Fruit fly (Drosophila melanogaster): ENCODE results near the gene LManIII.

The LManIII gene

dm6 chr2L:8787575-8787974 is 19.1 kb upstream of the LManIII start (continued):
- TF ChIP-seq CG7556 (GFP tag; optimal IDR thresholded peaks at IDR 0.05) (no peak), CG14710 (tag; optimal IDR thresholded peaks at IDR 0.05) (peak; percentile 35), pita (GFP tag; optimal IDR thresholded peaks at IDR 0.05) (no peak), croc (GFP tag; conservative IDR thresholded peaks at IDR 0.05) (no peak; the same call in 2 of the 3 replicates), Side (GFP tag; optimal IDR thresholded peaks at IDR 0.05) (no peak), GATAe (GFP tag; conservative IDR thresholded peaks at IDR 0.05) (no peak), tx (GFP tag; optimal IDR thresholded peaks at IDR 0.05) (no peak), CG7963 (GFP tag; IDR thresholded peaks at IDR 0.05; ENCODE audit: partially characterized antibody) (no peak), CG10565 (GFP tag; optimal IDR thresholded peaks at IDR 0.05) (no peak), CG10431 (GFP tag; optimal IDR thresholded peaks at IDR 0.05) (no peak), sug (tag; optimal IDR thresholded peaks at IDR 0.05) (no peak), CG33557 (GFP tag; optimal IDR thresholded peaks at IDR 0.05) (peak; percentile 8), CG14014 (GFP tag; IDR thresholded peaks at IDR 0.05) (no peak), CG14441 (GFP tag; IDR thresholded peaks at IDR 0.05) (no peak), H15 (GFP tag; IDR thresholded peaks at IDR 0.05) (no peak)

dm6 chr2L:8784731-8785130 is 16.2 kb upstream of the LManIII start:
- TF ChIP-seq CG2712 (tag; optimal IDR thresholded peaks at IDR 0.05) (no peak), lab (GFP tag; optimal IDR thresholded peaks at IDR 0.05) (peak; percentile 4), CG34376 (GFP tag; optimal IDR thresholded peaks at IDR 0.05) (no peak), CG2120 (GFP tag; optimal IDR thresholded peaks at IDR 0.05) (no peak), chm (GFP tag; IDR thresholded peaks at IDR 0.05) (no peak), fd64A (GFP tag; optimal IDR thresholded peaks at IDR 0.05) (no peak), CG3407 (GFP tag; optimal IDR thresholded peaks at IDR 0.05) (no peak), Med (GFP tag) (no peak), abd-A (tag; optimal IDR thresholded peaks at IDR 0.05) (no peak), pho (GFP tag; optimal IDR thresholded peaks at IDR 0.05) (no peak), exex (tag; optimal IDR thresholded peaks at IDR 0.05) (peak; percentile 97), CG17829 (tag; optimal IDR thresholded peaks at IDR 0.05) (no peak), MESR4 (GFP tag; optimal IDR thresholded peaks at IDR 0.05) (no peak), Sry-β (GFP tag; optimal IDR thresholded peaks at IDR 0.05) (no peak), sens-2 (GFP tag; IDR thresholded peaks at IDR 0.05) (no peak), CG30020 (tag; optimal IDR thresholded peaks at IDR 0.05) (no peak), sug (tag; optimal IDR thresholded peaks at IDR 0.05) (peak; percentile 23), grn (GFP tag; optimal IDR thresholded peaks at IDR 0.05) (peak; percentile 45), Oli (tag; optimal IDR thresholded peaks at IDR 0.05) (no peak)

dm6 chr2L:8782400-8782799 is 13.9 kb upstream of the LManIII start, which contains the start of gene CG42710:
Gene CG42710 (minus strand): TSS chr2L:8782500.
- TF ChIP-seq Atf3 (GFP tag; optimal IDR thresholded peaks at IDR 0.05) = no peak
- TF ChIP-seq wek (GFP tag; optimal IDR thresholded peaks at IDR 0.05) = no peak
- TF ChIP-seq NfI (GFP tag; optimal IDR thresholded peaks at IDR 0.05) = no peak
- TF ChIP-seq CG17568 (GFP tag; optimal IDR thresholded peaks at IDR 0.05) = no peak
- no peak for TF ChIP-seq jigr1 (GFP tag; IDR thresholded peaks at IDR 0.05)
- TF ChIP-seq hkb (optimal IDR thresholded peaks at IDR 0.05) = no peak
- no peak for TF ChIP-seq hkb (GFP tag; IDR thresholded peaks at IDR 0.05)
- no peak for TF ChIP-seq NC2β (GFP tag; optimal IDR thresholded peaks at IDR 0.05)
- no peak for TF ChIP-seq onecut (GFP tag; IDR thresholded peaks at IDR 0.05)
- TF ChIP-seq bigmax (GFP tag; optimal IDR thresholded peaks at IDR 0.05) = no peak
- no peak for TF ChIP-seq pho (GFP tag; optimal IDR thresholded peaks at IDR 0.05)
- no peak for TF ChIP-seq dmrt99B (tag; optimal IDR thresholded peaks at IDR 0.05)
- no peak for TF ChIP-seq CG7963 (GFP tag; IDR thresholded peaks at IDR 0.05; ENCODE audit: partially characterized antibody)
- TF ChIP-seq trh (GFP tag; optimal IDR thresholded peaks at IDR 0.05) = no peak
- no peak for TF ChIP-seq peb (GFP tag; IDR thresholded peaks at IDR 0.05)
- no peak for TF ChIP-seq Elba2 (GFP tag; optimal IDR thresholded peaks at IDR 0.05)
- no peak for TF ChIP-seq CG8290 (GFP tag; optimal IDR thresholded peaks at IDR 0.05)
- no peak for TF ChIP-seq CG8290 (tag; optimal IDR thresholded peaks at IDR 0.05)
- TF ChIP-seq vfl (GFP tag; optimal IDR thresholded peaks at IDR 0.05) = no peak
- TF ChIP-seq CG32772 (GFP tag; IDR thresholded peaks at IDR 0.05) = no peak
- no peak for TF ChIP-seq CG7786 (GFP tag; optimal IDR thresholded peaks at IDR 0.05)

All from whole organism, embryonic.